Fruit fly (Drosophila melanogaster): ENCODE data around the gene CG12011.

The CG12011 gene

DNA sequence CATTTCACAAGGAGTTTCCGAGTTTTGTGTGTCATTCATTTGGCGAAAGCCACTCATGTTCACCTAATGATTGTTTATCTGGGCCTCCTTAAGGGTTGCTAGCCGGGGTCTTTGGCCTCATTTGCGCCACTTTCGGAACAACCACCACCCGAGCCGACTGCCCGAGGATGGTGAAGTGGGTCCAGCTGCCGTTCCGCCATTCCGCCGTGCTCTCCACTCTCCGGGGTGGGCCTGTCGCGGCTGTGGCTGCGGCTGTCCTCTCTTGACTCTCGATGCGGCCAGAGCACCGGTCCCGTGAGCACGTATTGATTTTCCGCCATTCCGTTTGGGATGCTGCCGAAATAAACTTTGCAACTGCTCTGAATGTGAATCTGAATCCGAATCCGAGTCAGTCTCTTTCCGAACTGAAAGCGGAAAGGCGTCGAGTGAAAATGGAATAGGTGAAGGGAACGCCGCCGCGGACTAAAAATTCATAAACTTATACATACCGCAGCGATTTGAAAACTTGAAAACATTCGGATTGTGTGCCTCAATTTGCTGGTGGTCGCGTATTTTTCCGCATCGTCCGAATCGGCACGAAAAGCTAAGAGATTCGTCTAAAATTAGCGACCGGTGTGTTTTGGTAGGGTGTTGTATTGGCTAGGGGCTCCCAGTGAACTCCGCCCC, 45.6 kb upstream of the CG12011 start, which contains the start of gene CG13920 (continued):
- TF ChIP-seq ATbp (GFP tag; optimal IDR thresholded peaks at IDR 0.05), result no peak
- peak; percentile 25 for TF ChIP-seq CG12769 (tag; optimal IDR thresholded peaks at IDR 0.05)
- no peak for TF ChIP-seq sisA (GFP tag; IDR thresholded peaks at IDR 0.05)
- TF ChIP-seq z (GFP tag; IDR thresholded peaks at IDR 0.05), result 0 out of 3 replicates have a peak, but pooled peaks have one; percentile 46
- no peak for TF ChIP-seq bcd (GFP tag; optimal IDR thresholded peaks at IDR 0.05)
- no peak for TF ChIP-seq PHDP (tag; optimal IDR thresholded peaks at IDR 0.05)
- no peak for TF ChIP-seq cas (GFP tag; IDR thresholded peaks at IDR 0.05)
- TF ChIP-seq Optix (GFP tag; IDR thresholded peaks at IDR 0.05), result no peak
- TF ChIP-seq crol (GFP tag; IDR thresholded peaks at IDR 0.05), result peak; percentile 78
- TF ChIP-seq luna (GFP tag; optimal IDR thresholded peaks at IDR 0.05), result no peak
- no peak for TF ChIP-seq hbn (GFP tag; IDR thresholded peaks at IDR 0.05; ENCODE audit: partially characterized antibody)
- peak; percentile 94 for TF ChIP-seq pros (GFP tag; optimal IDR thresholded peaks at IDR 0.05)
- peak; percentile 59 to 62 for TF ChIP-seq Trl (optimal IDR thresholded peaks at IDR 0.05)
- TF ChIP-seq Trl (GFP tag; optimal IDR thresholded peaks at IDR 0.05), result no peak
- no peak for TF ChIP-seq her (GFP tag; optimal IDR thresholded peaks at IDR 0.05)
- no peak for TF ChIP-seq CG31388 (GFP tag; optimal IDR thresholded peaks at IDR 0.05)
- TF ChIP-seq tgo (GFP tag; IDR thresholded peaks at IDR 0.05), result no peak
- TF ChIP-seq prd (optimal IDR thresholded peaks at IDR 0.05), result no peak
- TF ChIP-seq prd (GFP tag; IDR thresholded peaks at IDR 0.05), result no peak
- no peak for TF ChIP-seq CG8478 (optimal IDR thresholded peaks at IDR 0.05)
- TF ChIP-seq Oaz (GFP tag; IDR thresholded peaks at IDR 0.05), result no peak
- no peak for TF ChIP-seq pita (GFP tag; optimal IDR thresholded peaks at IDR 0.05)
- no peak for TF ChIP-seq kah (GFP tag; optimal IDR thresholded peaks at IDR 0.05)
- peak; percentile 3 for TF ChIP-seq pzg (GFP tag; optimal IDR thresholded peaks at IDR 0.05)
- no peak for TF ChIP-seq CG8388 (GFP tag; optimal IDR thresholded peaks at IDR 0.05)
- no peak for TF ChIP-seq Pdp1 (GFP tag; optimal IDR thresholded peaks at IDR 0.05)
- no peak for TF ChIP-seq CG8281 (tag; optimal IDR thresholded peaks at IDR 0.05)
- TF ChIP-seq Dfd (GFP tag; optimal IDR thresholded peaks at IDR 0.05), result no peak
- no peak for TF ChIP-seq CG31365 (tag; optimal IDR thresholded peaks at IDR 0.05)
- TF ChIP-seq CG4360 (GFP tag; IDR thresholded peaks at IDR 0.05), result no peak
- TF ChIP-seq CG11504 (tag; optimal IDR thresholded peaks at IDR 0.05), result no peak
- no peak for TF ChIP-seq zf30C (GFP tag; optimal IDR thresholded peaks at IDR 0.05)
- TF ChIP-seq CG15514 (GFP tag; optimal IDR thresholded peaks at IDR 0.05), result peak; percentile 27
- TF ChIP-seq MTF-1 (GFP tag; optimal IDR thresholded peaks at IDR 0.05; ENCODE audit: borderline replicate concordance), result no peak
- TF ChIP-seq pnt (GFP tag; optimal IDR thresholded peaks at IDR 0.05), result no peak
- TF ChIP-seq gcm2 (GFP tag; optimal IDR thresholded peaks at IDR 0.05), result no peak
- no peak for TF ChIP-seq pho (GFP tag; optimal IDR thresholded peaks at IDR 0.05)
- TF ChIP-seq btn (GFP tag; optimal IDR thresholded peaks at IDR 0.05), result no peak
- TF ChIP-seq CG10321 (GFP tag; IDR thresholded peaks at IDR 0.05), result no peak
- TF ChIP-seq inv (GFP tag; IDR thresholded peaks at IDR 0.05; ENCODE audit: partially characterized antibody), result no peak
- no peak for TF ChIP-seq CHES-1-like (GFP tag; optimal IDR thresholded peaks at IDR 0.05)
- TF ChIP-seq gce (GFP tag; IDR thresholded peaks at IDR 0.05), result no peak
- TF ChIP-seq ham (GFP tag; IDR thresholded peaks at IDR 0.05), result no peak
- peak; percentile 4 for TF ChIP-seq scrt (GFP tag; optimal IDR thresholded peaks at IDR 0.05)
- TF ChIP-seq CG7357 (GFP tag; IDR thresholded peaks at IDR 0.05), result no peak
- no peak for TF ChIP-seq CrebB (tag; optimal IDR thresholded peaks at IDR 0.05)
- peak; percentile 72 for TF ChIP-seq CG10543 (GFP tag; optimal IDR thresholded peaks at IDR 0.05)
- TF ChIP-seq CG8765 (GFP tag; IDR thresholded peaks at IDR 0.05), result no peak
- TF ChIP-seq CG18476 (GFP tag; optimal IDR thresholded peaks at IDR 0.05), result no peak
- TF ChIP-seq CG10654 (GFP tag; optimal IDR thresholded peaks at IDR 0.05), result no peak
- TF ChIP-seq CG7271 (tag; optimal IDR thresholded peaks at IDR 0.05), result no peak
